Worm (Caenorhabditis elegans) whole organism, late embryonic: Measurements from ENCODE around the gene F35H8.12.

Experiments
- C08G9.2 ChIP-seq: sonication (generic microtip); optimal IDR thresholded peaks from 2 replicates; lab custom pipeline; 2016; ENCODE audit warnings: mild to moderate bottlenecking, missing genetic modification characterization, moderate library complexity, missing compliant biosample characterization
- C38D4.7 ChIP-seq: fragments of 200-800 bp; sonication (Bioruptor generic); optimal IDR thresholded peaks from 2 replicates; lab custom pipeline; 2018; ENCODE audit warnings: mild to moderate bottlenecking, missing genetic modification characterization, moderate library complexity, missing compliant biosample characterization
- K02D7.2 ChIP-seq: sonication (generic microtip); optimal IDR thresholded peaks from 2 replicates; lab custom pipeline; 2017; ENCODE audit warnings: mild to moderate bottlenecking, missing genetic modification characterization, missing compliant biosample characterization
- Y22D7AL.16 ChIP-seq: sonication (generic microtip); optimal IDR thresholded peaks from 2 replicates; lab custom pipeline; 2016; ENCODE audit warnings: missing genetic modification characterization, missing compliant biosample characterization
- ama-1 ChIP-seq: fragments of 150-350 bp; optimal IDR thresholded peaks from 2 replicates; lab custom pipeline; 2014
- ceh-14 ChIP-seq: sonication (generic microtip); optimal IDR thresholded peaks from 2 replicates; lab custom pipeline; 2016; ENCODE audit warnings: missing genotype, missing genetic modification characterization, missing compliant biosample characterization
- ceh-2 ChIP-seq: sonication (generic microtip); optimal IDR thresholded peaks from 2 replicates; lab custom pipeline; 2016; ENCODE audit warnings: missing genotype, missing genetic modification characterization, missing compliant biosample characterization
- ceh-22 ChIP-seq: sonication (generic microtip); optimal IDR thresholded peaks from 2 replicates; lab custom pipeline; 2017; ENCODE audit warnings: missing biosample characterization, missing genetic modification characterization
- ceh-24 ChIP-seq: sonication (generic microtip); optimal IDR thresholded peaks from 2 replicates; lab custom pipeline; 2016; ENCODE audit warnings: mild to moderate bottlenecking, missing genetic modification characterization, missing compliant biosample characterization
- ceh-31 ChIP-seq: sonication (generic microtip); optimal IDR thresholded peaks from 2 replicates; lab custom pipeline; 2016; ENCODE audit warnings: missing genetic modification characterization, missing compliant biosample characterization
- ceh-34 ChIP-seq: sonication (generic microtip); optimal IDR thresholded peaks from 2 replicates; lab custom pipeline; 2016; ENCODE audit warnings: mild to moderate bottlenecking, missing genetic modification characterization, missing compliant biosample characterization
- ceh-45 ChIP-seq: fragments of 200-800 bp; sonication (Bioruptor generic); IDR thresholded peaks from 2 replicates; pipeline ENCODE4 v1.3.6; 2022; ENCODE audit warnings: missing genetic modification reagents, missing genetic modification characterization, missing compliant biosample characterization
- ceh-48 ChIP-seq: sonication (generic microtip); optimal IDR thresholded peaks from 2 replicates; lab custom pipeline; 2016; ENCODE audit warnings: missing genetic modification characterization, inconsistent platforms, missing compliant biosample characterization
- ceh-6 ChIP-seq: fragments of 200-800 bp; sonication (Bioruptor generic); optimal IDR thresholded peaks from 2 replicates; lab custom pipeline; 2018; ENCODE audit warnings: mild to moderate bottlenecking, missing genetic modification characterization, missing compliant biosample characterization
- elt-4 ChIP-seq: sonication (generic microtip); optimal IDR thresholded peaks from 2 replicates; lab custom pipeline; 2016; ENCODE audit warnings: missing genetic modification characterization, missing compliant biosample characterization
- fax-1 ChIP-seq: sonication (generic microtip); optimal IDR thresholded peaks from 2 replicates; lab custom pipeline; 2016; ENCODE audit warnings: missing genotype, missing genetic modification characterization, missing compliant biosample characterization
- gmeb-2 ChIP-seq: sonication (generic microtip); optimal IDR thresholded peaks from 2 replicates; lab custom pipeline; 2016; ENCODE audit warnings: missing genetic modification characterization, inconsistent platforms, missing compliant biosample characterization
- hlh-15 ChIP-seq: sonication (generic microtip); optimal IDR thresholded peaks from 2 replicates; lab custom pipeline; 2016; ENCODE audit warnings: missing genetic modification characterization, missing compliant biosample characterization
- hlh-30 ChIP-seq: sonication (generic microtip); optimal IDR thresholded peaks from 2 replicates; lab custom pipeline; 2017; ENCODE audit warnings: antibody characterized with exemption, missing genetic modification characterization, missing compliant biosample characterization; ENCODE audit not compliant: insufficient read depth
- hlh-6 ChIP-seq: sonication (generic microtip); optimal IDR thresholded peaks from 2 replicates; lab custom pipeline; 2016; ENCODE audit warnings: missing genotype, missing genetic modification characterization, missing compliant biosample characterization
- nfya-1 ChIP-seq: sonication (generic microtip); optimal IDR thresholded peaks from 2 replicates; lab custom pipeline; 2017; ENCODE audit warnings: missing genetic modification characterization, mild to moderate bottlenecking, missing compliant biosample characterization, antibody characterized with exemption, moderate library complexity
- nhr-232 ChIP-seq: sonication (generic microtip); optimal IDR thresholded peaks from 2 replicates; lab custom pipeline; 2016; ENCODE audit warnings: missing genetic modification characterization, missing compliant biosample characterization
- npax-4 ChIP-seq: sonication (generic microtip); optimal IDR thresholded peaks from 2 replicates; lab custom pipeline; 2016; ENCODE audit warnings: missing genetic modification characterization, missing compliant biosample characterization
- odd-2 ChIP-seq: sonication (generic microtip); optimal IDR thresholded peaks from 2 replicates; lab custom pipeline; 2017; ENCODE audit warnings: antibody characterized with exemption, mild to moderate bottlenecking, missing genetic modification characterization, missing compliant biosample characterization
- pag-3 ChIP-seq: sonication (generic microtip); optimal IDR thresholded peaks from 2 replicates; lab custom pipeline; 2016; ENCODE audit warnings: missing compliant biosample characterization, missing genetic modification characterization, borderline replicate concordance
- pat-9 ChIP-seq: fragments of 200-800 bp; sonication (Bioruptor generic); optimal IDR thresholded peaks from 2 replicates; lab custom pipeline; 2018; ENCODE audit warnings: mild to moderate bottlenecking, missing genetic modification characterization, moderate library complexity, missing compliant biosample characterization
- pha-4 ChIP-seq: fragments of 150-350 bp; optimal IDR thresholded peaks from 2 replicates; lab custom pipeline; 2018; ENCODE audit warnings: missing biosample characterization, missing genetic modification reagents, missing genetic modification characterization
- pros-1 ChIP-seq: fragments of 150-350 bp; optimal IDR thresholded peaks from 2 replicates; lab custom pipeline; 2014; ENCODE audit warnings: missing biosample characterization, missing genetic modification reagents, missing genetic modification characterization
- ref-2 ChIP-seq: sonication (generic microtip); optimal IDR thresholded peaks from 2 replicates; lab custom pipeline; 2016; ENCODE audit warnings: missing genetic modification characterization, missing compliant biosample characterization
- rnt-1 ChIP-seq: sonication (generic microtip); optimal IDR thresholded peaks from 2 replicates; lab custom pipeline; 2016; ENCODE audit warnings: missing genetic modification characterization, missing compliant biosample characterization
- sox-2 ChIP-seq: fragments of 200-800 bp; sonication (Bioruptor generic); IDR thresholded peaks from 2 replicates; pipeline ENCODE4 v1.3.6; 2022; ENCODE audit warnings: missing genetic modification reagents, missing genetic modification characterization, missing compliant biosample characterization
- tbx-7 ChIP-seq: sonication (generic microtip); optimal IDR thresholded peaks from 2 replicates; lab custom pipeline; 2016; ENCODE audit warnings: missing genotype, missing genetic modification characterization, missing compliant biosample characterization
- ttx-3 ChIP-seq: sonication (generic microtip); optimal IDR thresholded peaks from 2 replicates; lab custom pipeline; 2016; ENCODE audit warnings: missing genetic modification reagents, missing genetic modification characterization, missing compliant biosample characterization
- unc-42 ChIP-seq: sonication (generic microtip); optimal IDR thresholded peaks from 2 replicates; lab custom pipeline; 2016; ENCODE audit warnings: missing genotype, missing genetic modification characterization, missing compliant biosample characterization
- zip-5 ChIP-seq: sonication (generic microtip); optimal IDR thresholded peaks from 2 replicates; lab custom pipeline; 2016; ENCODE audit warnings: missing genetic modification characterization, missing compliant biosample characterization
- ztf-16 ChIP-seq: sonication (generic microtip); optimal IDR thresholded peaks from 2 replicates; lab custom pipeline; 2017; ENCODE audit warnings: missing genetic modification characterization, missing compliant biosample characterization

F35H8.12 gene

ce11 chrII:9521570-9521969 is 30.1 kb upstream of the F35H8.12 start, which contains the start of gene sra-1:
sra-1 (minus strand) TSS chrII:9521670.
- TF ChIP-seq pha-4 (tag; lab: Kevin White, UChicago) (no peak), ceh-24 (tag; lab: Kevin White, UChicago) (no peak), elt-4 (no peak)

- TF ChIP-seq C38D4.7 (GFP tag; lab: Kevin White, UChicago) (no peak), rnt-1 (tag; lab: Kevin White, UChicago) (no peak), hlh-15 (tag; lab: Kevin White, UChicago) (no peak), ceh-34 (no peak), pat-9 (tag; lab: Kevin White, UChicago) (no peak), ceh-48 (tag; lab: Kevin White, UChicago) (no peak), ztf-16 (tag; lab: Kevin White, UChicago) (no peak), ceh-45 (GFP tag; lab: Robert Waterston, UW) (no peak), odd-2 (tag; lab: Kevin White, UChicago) (no peak), Y22D7AL.16 (no peak), gmeb-2 (tag; lab: Kevin White, UChicago) (no peak), pag-3 (tag; lab: Kevin White, UChicago) (no peak), pros-1 (tag; lab: Kevin White, UChicago) (no peak), tbx-7 (tag; lab: Kevin White, UChicago) (no peak), pha-4 (tag; lab: Kevin White, UChicago) (no peak)
Measured at ce11 chrII:9522986-9523385, 28.6 kb upstream of the F35H8.12 start, which contains the start of gene AH6.17. AH6.17 (plus strand) TSS chrII:9523170.

- TF ChIP-seq ceh-2 (tag; lab: Kevin White, UChicago) (no peak), ceh-31 (tag; lab: Kevin White, UChicago) (no peak), ama-1 (no peak), unc-42 (tag; lab: Kevin White, UChicago) (no peak)
Measured at ce11 chrII:9523539-9524224, 28.0 kb upstream of the F35H8.12 start, which contains the start of gene mex-6. mex-6 (plus strand) TSS chrII:9524174.

DNA sequence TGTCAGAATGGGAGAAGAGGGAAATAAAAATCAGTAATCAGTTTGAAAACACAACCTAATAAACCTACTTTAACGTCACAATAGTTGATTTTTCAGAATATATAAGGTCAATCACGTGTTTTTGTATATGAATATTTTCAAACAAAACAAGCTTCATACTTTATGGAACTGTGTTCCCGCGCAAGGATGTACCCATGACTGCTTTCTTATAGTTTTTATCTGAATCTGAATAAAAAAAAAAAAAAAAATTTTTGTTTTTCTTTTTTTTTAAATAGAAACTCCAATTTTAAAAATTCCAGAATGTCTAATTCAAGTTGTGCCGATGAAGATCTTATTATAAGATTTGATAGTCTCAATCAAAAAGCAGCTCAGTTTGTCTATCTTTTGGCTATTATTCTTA is 23.2 kb upstream of the F35H8.12 start, which contains the start of gene sra-2:
Gene sra-2, plus strand, starts transcription at position 301 of the 400 bp plus-strand sequence.
- TF ChIP-seq npax-4 (tag; lab: Kevin White, UChicago) (no peak), ceh-22 (tag; lab: Kevin White, UChicago) (no peak), elt-4 (no peak), ceh-14 (tag; lab: Kevin White, UChicago) (no peak), ceh-6 (GFP tag; lab: Kevin White, UChicago) (no peak), pag-3 (tag; lab: Kevin White, UChicago) (no peak), nfya-1 (tag; lab: Kevin White, UChicago) (no peak), hlh-15 (tag; lab: Kevin White, UChicago) (no peak), pros-1 (tag; lab: Kevin White, UChicago) (no peak), nhr-232 (tag; lab: Kevin White, UChicago) (no peak), hlh-30 (no peak)

DNA sequence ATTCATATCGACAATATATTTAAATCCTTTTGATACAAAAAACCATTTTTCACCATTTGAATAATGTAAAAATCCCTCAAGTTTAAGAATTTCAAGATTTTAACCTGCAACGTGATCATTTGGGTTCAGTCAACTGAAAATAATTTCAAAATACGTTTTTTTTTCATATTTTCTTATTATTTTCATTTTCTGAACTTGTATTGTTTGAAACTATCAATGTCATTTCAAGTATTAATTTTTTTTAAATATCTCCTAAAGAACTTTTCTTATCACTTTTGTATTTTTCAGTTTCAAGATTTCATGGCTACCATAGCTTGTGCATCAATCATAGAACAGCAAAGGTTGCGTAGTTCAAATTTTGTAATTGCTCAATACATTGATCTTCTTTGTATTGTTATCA is 19.6 kb upstream of the F35H8.12 start, which contains the start of gene sra-9:
Gene sra-9, plus strand, starts transcription at position 301 of the 400 bp plus-strand sequence.
- TF ChIP-seq fax-1 (tag; lab: Kevin White, UChicago) (no peak), K02D7.2 (tag; lab: Kevin White, UChicago) (no peak), pag-3 (tag; lab: Kevin White, UChicago) (no peak), ref-2 (tag; lab: Kevin White, UChicago) (no peak), ceh-14 (tag; lab: Kevin White, UChicago) (no peak), npax-4 (tag; lab: Kevin White, UChicago) (no peak), C08G9.2 (tag; lab: Kevin White, UChicago) (no peak), zip-5 (no peak), ceh-48 (tag; lab: Kevin White, UChicago) (no peak), ttx-3 (tag; lab: Kevin White, UChicago) (no peak), C38D4.7 (GFP tag; lab: Kevin White, UChicago) (no peak), sox-2 (GFP tag; lab: Robert Waterston, UW) (no peak), hlh-6 (no peak)
